Worm (Caenorhabditis elegans) whole organism, young adult: ENCODE measurements around the gene hsp-90.

Experiments used
- B0336.3 ChIP-seq: fragments of 200-800 bp; sonication (Bioruptor generic); IDR thresholded peaks from 2 replicates; pipeline ENCODE4 v1.3.6; 2022; ENCODE audit warnings: missing genetic modification characterization, missing compliant biosample characterization
- F22D6.2 ChIP-seq: sonication (generic microtip); optimal IDR thresholded peaks from 2 replicates; lab custom pipeline; 2016; ENCODE audit warnings: mild to moderate bottlenecking, missing genetic modification characterization, missing compliant biosample characterization
- F33H1.4 ChIP-seq: fragments of 200-800 bp; sonication (Bioruptor generic); IDR thresholded peaks from 2 replicates; pipeline ENCODE4 v1.3.6; 2022; ENCODE audit warnings: missing genetic modification reagents, missing genetic modification characterization, missing compliant biosample characterization
- F52B5.7 ChIP-seq: sonication (generic microtip); optimal IDR thresholded peaks from 2 replicates; lab custom pipeline; 2016; ENCODE audit warnings: mild to moderate bottlenecking, missing genetic modification characterization, missing compliant biosample characterization
- K11D2.4 ChIP-seq: fragments of 200-800 bp; sonication (Bioruptor generic); IDR thresholded peaks from 2 replicates; pipeline ENCODE4 v1.3.6; 2022; ENCODE audit warnings: missing genetic modification reagents, missing genetic modification characterization, missing compliant biosample characterization
- K12H6.12 ChIP-seq: fragments of 200-800 bp; sonication (Bioruptor generic); optimal IDR thresholded peaks from 2 replicates; lab custom pipeline; 2018; ENCODE audit warnings: mild to moderate bottlenecking, missing genetic modification characterization, missing compliant biosample characterization
- T26A5.8 ChIP-seq: sonication (generic microtip); optimal IDR thresholded peaks from 2 replicates; lab custom pipeline; 2016; ENCODE audit warnings: missing genetic modification characterization, missing compliant biosample characterization
- Y79H2A.3 ChIP-seq: fragments of 200-800 bp; sonication (Bioruptor generic); conservative IDR thresholded peaks from 2 replicates; pipeline ENCODE4 v1.3.6; 2022; ENCODE audit warnings: missing genetic modification reagents, missing genetic modification characterization, missing compliant biosample characterization
- ZK185.1 ChIP-seq: sonication (generic microtip); optimal IDR thresholded peaks from 2 replicates; lab custom pipeline; 2016; ENCODE audit warnings: mild to moderate bottlenecking, missing genetic modification characterization, missing compliant biosample characterization; ENCODE audit not compliant: poor library complexity, severe bottlenecking
- ama-1 ChIP-seq, 3 experiments: fragments of 150-350 bp in 1 of 3; sonication (generic microtip) in 2 of 3; optimal IDR thresholded peaks; 2 replicates each; lab custom pipeline; 2014 to 2018; ENCODE audit warnings: missing biosample characterization in 2 of 3, missing genetic modification characterization in 2 of 3, missing genetic modification reagents in 2 of 3
- atf-7 ChIP-seq: sonication (generic microtip); optimal IDR thresholded peaks from 2 replicates; lab custom pipeline; 2017; ENCODE audit warnings: mild to moderate bottlenecking, missing genetic modification characterization, missing compliant biosample characterization
- attf-6 ChIP-seq: fragments of 200-800 bp; sonication (Bioruptor generic); IDR thresholded peaks from 2 replicates; pipeline ENCODE4 v1.3.6; 2022; ENCODE audit warnings: missing genetic modification reagents, missing genetic modification characterization, missing compliant biosample characterization
- cebp-1 ChIP-seq, 2 experiments: fragments of 200-800 bp in 1 of 2; sonication (Bioruptor generic) in 1 of 2; sonication (generic microtip) in 1 of 2; IDR thresholded peaks in 1 of 2; optimal IDR thresholded peaks in 1 of 2; 2 replicates each; pipeline versions ENCODE4 v1.3.6 to Lab custom; 2017 to 2022; ENCODE audit warnings: missing compliant biosample characterization in 2 of 2, missing genetic modification characterization in 2 of 2, mild to moderate bottlenecking in 1 of 2, missing genetic modification reagents in 1 of 2, moderate library complexity in 1 of 2
- ceh-40 ChIP-seq: fragments of 200-800 bp; sonication (Bioruptor generic); IDR thresholded peaks from 2 replicates; pipeline ENCODE4 v1.3.6; 2022; ENCODE audit warnings: missing genetic modification characterization, missing compliant biosample characterization
- ceh-58 ChIP-seq: fragments of 200-800 bp; sonication (Bioruptor generic); IDR thresholded peaks from 2 replicates; pipeline ENCODE4 v1.3.6; 2022; ENCODE audit warnings: missing genetic modification characterization, missing compliant biosample characterization
- ceh-79 ChIP-seq: sonication (generic microtip); optimal IDR thresholded peaks from 2 replicates; lab custom pipeline; 2017; ENCODE audit warnings: mild to moderate bottlenecking, missing genetic modification characterization, missing compliant biosample characterization
- die-1 ChIP-seq: sonication (generic microtip); optimal IDR thresholded peaks from 2 replicates; lab custom pipeline; 2016; ENCODE audit warnings: missing genotype, mild to moderate bottlenecking, missing genetic modification characterization, missing compliant biosample characterization
- dox-1 ChIP-seq: fragments of 200-800 bp; sonication (Bioruptor generic); IDR thresholded peaks from 2 replicates; pipeline ENCODE4 v1.3.6; 2022; ENCODE audit warnings: missing genetic modification reagents, missing genetic modification characterization, missing compliant biosample characterization
- efl-1 ChIP-seq: fragments of 150-350 bp; optimal IDR thresholded peaks from 2 replicates; lab custom pipeline; 2014; ENCODE audit warnings: missing biosample characterization, missing genetic modification reagents, missing genetic modification characterization
- egl-44 ChIP-seq: fragments of 200-800 bp; sonication (Bioruptor generic); IDR thresholded peaks from 2 replicates; pipeline ENCODE4 v1.3.6; 2022; ENCODE audit warnings: missing genetic modification reagents, missing genetic modification characterization, missing compliant biosample characterization
- hmg-1.2 ChIP-seq: fragments of 200-800 bp; sonication (Bioruptor generic); IDR thresholded peaks from 2 replicates; pipeline ENCODE4 v1.3.6; 2022; ENCODE audit warnings: missing genetic modification reagents, missing genetic modification characterization, missing compliant biosample characterization
- hmg-20 ChIP-seq: fragments of 200-800 bp; sonication (Bioruptor generic); IDR thresholded peaks from 2 replicates; pipeline ENCODE4 v1.3.6; 2022; ENCODE audit warnings: missing genetic modification reagents, missing genetic modification characterization, missing compliant biosample characterization
- lag-1 ChIP-seq: fragments of 200-800 bp; sonication (Bioruptor generic); IDR thresholded peaks from 2 replicates; pipeline ENCODE4 v1.3.6; 2022; ENCODE audit warnings: missing genetic modification reagents, missing genetic modification characterization, missing compliant biosample characterization
- lin-26 ChIP-seq: fragments of 200-800 bp; sonication (Bioruptor generic); IDR thresholded peaks from 2 replicates; pipeline ENCODE4 v1.3.6; 2022; ENCODE audit warnings: missing genetic modification reagents, missing genetic modification characterization, missing compliant biosample characterization
- lin-40 ChIP-seq: sonication (generic microtip); optimal IDR thresholded peaks from 2 replicates; lab custom pipeline; 2016; ENCODE audit warnings: missing genetic modification characterization, mild to moderate bottlenecking, missing compliant biosample characterization, missing genotype, missing genetic modification reagents
- lin-54 ChIP-seq: fragments of 200-800 bp; sonication (Bioruptor generic); optimal IDR thresholded peaks from 2 replicates; lab custom pipeline; 2018; ENCODE audit warnings: mild to moderate bottlenecking, missing genetic modification characterization, missing compliant biosample characterization
- lir-1 ChIP-seq: fragments of 200-800 bp; sonication (Bioruptor generic); conservative IDR thresholded peaks from 2 replicates; pipeline ENCODE4 v1.3.6; 2022; ENCODE audit warnings: missing genetic modification reagents, missing genetic modification characterization, missing compliant biosample characterization
- lsl-1 ChIP-seq: fragments of 200-800 bp; sonication (Bioruptor generic); optimal IDR thresholded peaks from 2 replicates; lab custom pipeline; 2018; ENCODE audit warnings: mild to moderate bottlenecking, missing genetic modification characterization, moderate library complexity, missing compliant biosample characterization
- madf-3 ChIP-seq: fragments of 200-800 bp; sonication (Bioruptor generic); IDR thresholded peaks from 2 replicates; pipeline ENCODE4 v1.3.6; 2022; ENCODE audit warnings: missing genetic modification reagents, missing genetic modification characterization, missing compliant biosample characterization
- mcd-1 ChIP-seq: fragments of 200-800 bp; sonication (Bioruptor generic); IDR thresholded peaks from 2 replicates; pipeline ENCODE4 v1.3.6; 2022; ENCODE audit warnings: missing genetic modification reagents, missing genetic modification characterization, missing compliant biosample characterization
- nfya-1 ChIP-seq: sonication (generic microtip); optimal IDR thresholded peaks from 2 replicates; lab custom pipeline; 2017; ENCODE audit warnings: antibody characterized with exemption, missing compliant biosample characterization, missing genetic modification characterization, borderline replicate concordance; ENCODE audit not compliant: insufficient read depth
- nhr-179 ChIP-seq: sonication (generic microtip); optimal IDR thresholded peaks from 2 replicates; lab custom pipeline; 2016; ENCODE audit warnings: mild to moderate bottlenecking, missing genetic modification characterization, missing compliant biosample characterization
- pbrm-1 ChIP-seq: fragments of 200-800 bp; sonication (Bioruptor generic); IDR thresholded peaks from 2 replicates; pipeline ENCODE4 v1.3.6; 2022; ENCODE audit warnings: missing genetic modification reagents, missing genetic modification characterization, missing compliant biosample characterization
- repo-1 ChIP-seq: sonication (generic microtip); optimal IDR thresholded peaks from 2 replicates; lab custom pipeline; 2017; ENCODE audit warnings: mild to moderate bottlenecking, missing genetic modification characterization, missing compliant biosample characterization
- somi-1 ChIP-seq: fragments of 200-800 bp; sonication (Bioruptor generic); optimal IDR thresholded peaks from 2 replicates; lab custom pipeline; 2018; ENCODE audit warnings: mild to moderate bottlenecking, missing genetic modification characterization, missing compliant biosample characterization
- sptf-2 ChIP-seq: fragments of 200-800 bp; sonication (Bioruptor generic); optimal IDR thresholded peaks from 2 replicates; lab custom pipeline; 2018; ENCODE audit warnings: mild to moderate bottlenecking, missing genetic modification characterization, missing compliant biosample characterization
- tlf-1 ChIP-seq: fragments of 200-800 bp; sonication (Bioruptor generic); optimal IDR thresholded peaks from 2 replicates; lab custom pipeline; 2018; ENCODE audit warnings: mild to moderate bottlenecking, missing genetic modification characterization, missing compliant biosample characterization
- unc-130 ChIP-seq: sonication (generic microtip); optimal IDR thresholded peaks from 2 replicates; lab custom pipeline; 2016; ENCODE audit warnings: missing genetic modification reagents, missing genetic modification characterization, missing compliant biosample characterization
- zfh-2 ChIP-seq: fragments of 200-800 bp; sonication (Bioruptor generic); conservative IDR thresholded peaks from 2 replicates; pipeline ENCODE4 v1.3.6; 2022; ENCODE audit warnings: missing genetic modification reagents, missing genetic modification characterization, missing compliant biosample characterization
- zim-3 ChIP-seq: sonication (generic microtip); optimal IDR thresholded peaks from 2 replicates; lab custom pipeline; 2017; ENCODE audit warnings: mild to moderate bottlenecking, missing genetic modification characterization, moderate library complexity, missing compliant biosample characterization
- ztf-18 ChIP-seq: sonication (generic microtip); optimal IDR thresholded peaks from 2 replicates; lab custom pipeline; 2016; ENCODE audit warnings: missing genotype, mild to moderate bottlenecking, missing genetic modification characterization, missing compliant biosample characterization
- ztf-26 ChIP-seq: sonication (generic microtip); optimal IDR thresholded peaks from 2 replicates; lab custom pipeline; 2017; ENCODE audit warnings: missing genetic modification characterization, missing compliant biosample characterization

The hsp-90 gene

DNA sequence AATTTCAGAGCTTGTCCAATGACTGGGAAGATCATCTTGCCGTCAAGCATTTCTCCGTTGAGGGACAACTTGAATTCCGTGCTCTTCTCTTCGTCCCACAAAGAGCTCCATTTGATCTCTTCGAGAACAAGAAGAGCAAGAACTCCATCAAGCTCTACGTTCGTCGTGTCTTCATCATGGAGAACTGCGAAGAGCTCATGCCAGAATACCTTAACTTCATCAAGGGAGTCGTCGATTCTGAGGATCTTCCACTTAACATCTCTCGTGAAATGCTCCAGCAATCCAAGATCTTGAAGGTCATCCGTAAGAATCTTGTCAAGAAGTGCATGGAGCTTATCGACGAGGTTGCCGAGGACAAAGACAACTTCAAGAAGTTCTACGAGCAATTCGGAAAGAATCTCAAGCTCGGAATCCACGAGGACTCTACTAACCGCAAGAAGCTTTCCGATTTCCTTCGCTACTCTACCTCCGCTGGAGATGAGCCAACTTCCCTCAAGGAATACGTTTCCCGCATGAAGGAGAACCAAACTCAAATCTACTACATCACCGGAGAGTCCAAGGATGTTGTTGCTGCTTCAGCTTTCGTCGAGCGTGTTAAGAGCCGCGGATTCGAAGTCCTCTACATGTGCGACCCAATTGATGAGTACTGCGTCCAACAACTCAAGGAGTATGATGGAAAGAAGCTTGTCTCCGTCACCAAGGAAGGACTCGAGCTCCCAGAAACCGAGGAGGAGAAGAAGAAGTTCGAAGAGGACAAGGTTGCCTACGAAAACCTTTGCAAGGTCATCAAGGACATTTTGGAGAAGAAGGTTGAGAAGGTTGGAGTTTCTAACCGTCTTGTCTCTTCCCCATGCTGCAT lies 2.6 kb downstream of the hsp-90 start (continued):
- TF ChIP-seq egl-44 (GFP tag; lab: Robert Waterston, UW), result no peak; the same call in none of the 2 replicates
- no peak for TF ChIP-seq cebp-1 (GFP tag; IDR thresholded peaks at IDR 0.05; lab: Robert Waterston, UW)
- peak; percentile 12 for TF ChIP-seq cebp-1 (tag; optimal IDR thresholded peaks at IDR 0.05; lab: Kevin White, UChicago)

DNA sequence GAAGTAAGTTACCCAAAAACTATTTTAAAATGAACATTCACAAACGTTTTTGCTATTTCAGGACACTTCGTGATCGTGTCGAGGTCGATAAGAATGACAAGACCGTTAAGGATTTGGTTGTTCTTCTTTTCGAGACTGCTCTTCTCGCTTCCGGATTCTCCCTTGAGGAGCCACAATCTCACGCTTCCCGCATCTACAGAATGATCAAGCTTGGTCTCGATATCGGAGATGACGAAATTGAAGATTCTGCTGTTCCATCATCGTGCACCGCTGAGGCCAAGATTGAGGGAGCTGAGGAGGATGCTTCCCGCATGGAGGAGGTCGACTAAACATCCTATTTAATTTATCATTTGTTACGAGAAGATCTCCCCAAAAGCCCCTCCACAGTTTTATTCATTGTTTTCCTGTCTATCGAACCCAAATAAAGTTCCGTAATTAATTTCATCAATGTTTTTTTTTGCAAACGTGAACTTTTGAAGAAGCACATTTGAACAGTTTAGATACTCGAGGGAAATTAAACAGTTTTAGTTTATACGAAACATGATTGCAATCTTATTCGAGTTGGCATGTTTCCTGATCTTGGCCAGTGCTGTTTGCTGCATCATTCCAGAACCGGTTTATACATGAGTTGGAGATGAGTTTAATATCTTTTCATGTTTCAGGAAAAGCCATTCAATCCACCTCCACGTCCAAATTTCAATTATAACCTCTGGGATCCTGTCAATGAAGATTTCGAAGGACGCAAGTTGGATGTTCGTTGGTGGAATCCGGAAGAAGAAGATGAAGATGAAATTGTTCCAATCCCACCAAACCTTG lies 3.6 kb downstream of the hsp-90 start, which contains the start of gene C47E8.11:
Gene C47E8.11, plus strand, starts transcription at position 520 of the 816 bp plus-strand sequence.
- TF ChIP-seq B0336.3 (GFP tag; lab: Robert Waterston, UW) (peak; percentile 86), nfya-1 (tag; lab: Kevin White, UChicago) (no peak), cebp-1 (GFP tag; IDR thresholded peaks at IDR 0.05; lab: Robert Waterston, UW) (no peak), cebp-1 (tag; optimal IDR thresholded peaks at IDR 0.05; lab: Kevin White, UChicago) (peak; percentile 69), hmg-20 (GFP tag; lab: Robert Waterston, UW) (peak; percentile 57), die-1 (tag; lab: Kevin White, UChicago) (peak; percentile 40), hmg-1.2 (peak; percentile 36; the same call in 1 of the 2 replicates), Y79H2A.3 (no peak), lin-40 (peak; percentile 52), madf-3 (GFP tag; lab: Robert Waterston, UW) (peak; percentile 72; the same call in 1 of the 2 replicates), ztf-26 (peak; percentile 74), F22D6.2 (tag; lab: Kevin White, UChicago) (no peak), ama-1 (optimal IDR thresholded peaks at IDR 0.05; lab: Kevin White, UChicago) (peak; percentile 92), ama-1 (GFP tag; optimal IDR thresholded peaks at IDR 0.05; lab: Kevin White, UChicago) (peak; percentile 57 to 77), K11D2.4 (GFP tag; lab: Robert Waterston, UW) (no peak), efl-1 (GFP tag; lab: Kevin White, UChicago) (peak; percentile 19), pbrm-1 (GFP tag; lab: Robert Waterston, UW) (peak; percentile 85), lsl-1 (GFP tag; lab: Kevin White, UChicago) (peak; percentile 52), zfh-2 (GFP tag; lab: Robert Waterston, UW) (peak; percentile 51), repo-1 (tag; lab: Kevin White, UChicago) (peak; percentile 80), atf-7 (peak; percentile 34), ztf-18 (peak; percentile 43), mcd-1 (GFP tag; lab: Robert Waterston, UW) (peak; percentile 66), ceh-40 (no peak), egl-44 (GFP tag; lab: Robert Waterston, UW) (no peak), ceh-79 (peak; percentile 80), F52B5.7 (tag; lab: Kevin White, UChicago) (peak; percentile 48), attf-6 (GFP tag; lab: Robert Waterston, UW) (no peak; the same call in 1 of the 2 replicates), dox-1 (GFP tag; lab: Robert Waterston, UW) (peak; percentile 76), unc-130 (GFP tag; lab: Kevin White, UChicago) (peak; percentile 46), somi-1 (GFP tag; lab: Kevin White, UChicago) (peak; percentile 26), sptf-2 (GFP tag; lab: Kevin White, UChicago) (peak; percentile 16), nhr-179 (no peak), lin-54 (peak; percentile 64), T26A5.8 (tag; lab: Kevin White, UChicago) (no peak), zim-3 (peak; percentile 50), tlf-1 (peak; percentile 78), F33H1.4 (GFP tag; lab: Robert Waterston, UW) (peak; percentile 36; the same call in 1 of the 2 replicates), ZK185.1 (tag; lab: Kevin White, UChicago) (peak; percentile 64), ceh-58 (GFP tag; lab: Robert Waterston, UW) (no peak), lir-1 (GFP tag; lab: Robert Waterston, UW) (no peak), lag-1 (GFP tag; lab: Robert Waterston, UW) (peak; percentile 6; the same call in 1 of the 2 replicates), K12H6.12 (tag; lab: Kevin White, UChicago) (peak; percentile 39), lin-26 (GFP tag; lab: Robert Waterston, UW) (no peak; the same call in 1 of the 2 replicates)
